Fruit fly (Drosophila melanogaster): ENCODE measurements around the gene CG31697.

The CG31697 gene

DNA sequence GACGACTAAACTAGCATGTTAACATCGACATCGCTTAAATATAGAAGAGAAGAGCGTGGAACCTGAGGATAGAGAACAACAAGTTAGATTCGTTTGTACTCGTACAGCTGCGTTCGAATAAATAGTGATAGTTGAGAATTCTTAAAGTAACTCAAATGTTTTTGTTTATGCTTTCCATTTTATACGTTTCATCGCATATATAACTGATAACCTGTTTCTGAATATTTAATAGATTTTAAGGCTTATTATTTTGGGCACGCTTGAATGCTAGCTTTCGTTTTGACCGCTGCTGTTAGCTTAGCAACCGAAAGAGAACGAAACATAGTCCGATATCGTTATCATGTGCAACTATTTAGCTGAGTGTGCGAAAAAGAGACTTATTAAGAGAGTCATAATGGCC is 6.9 kb upstream of the CG31697 start (continued):
- peak; percentile 98 for TF ChIP-seq gro (GFP tag; optimal IDR thresholded peaks at IDR 0.05)
- TF ChIP-seq CG7372 (GFP tag; IDR thresholded peaks at IDR 0.05), result peak; percentile 96
- TF ChIP-seq bbx (GFP tag; IDR thresholded peaks at IDR 0.05; ENCODE audit: partially characterized antibody), result no peak
- peak; percentile 97 for TF ChIP-seq cas (GFP tag; IDR thresholded peaks at IDR 0.05)
- TF ChIP-seq az2 (GFP tag; optimal IDR thresholded peaks at IDR 0.05), result peak; percentile 88
- TF ChIP-seq Trl (optimal IDR thresholded peaks at IDR 0.05), result peak in 1 of 2 experiments; percentile 82
- TF ChIP-seq Trl (GFP tag; optimal IDR thresholded peaks at IDR 0.05), result peak; percentile 90
- peak; percentile 79 for TF ChIP-seq CG10462 (GFP tag; optimal IDR thresholded peaks at IDR 0.05)
- TF ChIP-seq Dfd (GFP tag; optimal IDR thresholded peaks at IDR 0.05), result peak in 1 of 2 experiments; percentile 29
- no peak for TF ChIP-seq HLHmδ (GFP tag; optimal IDR thresholded peaks at IDR 0.05)
- TF ChIP-seq Hey (tag; optimal IDR thresholded peaks at IDR 0.05), result peak; percentile 81
- TF ChIP-seq CoRest (tag; optimal IDR thresholded peaks at IDR 0.05), result peak; percentile 96
- peak; percentile 96 for TF ChIP-seq ci (GFP tag; IDR thresholded peaks at IDR 0.05)
- TF ChIP-seq zfh2 (GFP tag; optimal IDR thresholded peaks at IDR 0.05), result peak; percentile 97
- TF ChIP-seq CG1792 (GFP tag; optimal IDR thresholded peaks at IDR 0.05), result peak; percentile 93
- peak; percentile 92 for TF ChIP-seq otp (GFP tag; IDR thresholded peaks at IDR 0.05)
- TF ChIP-seq pzg (GFP tag; optimal IDR thresholded peaks at IDR 0.05), result peak; percentile 33
- peak; percentile 54 for TF ChIP-seq CG6254 (GFP tag; optimal IDR thresholded peaks at IDR 0.05)
- TF ChIP-seq CG8359 (GFP tag; optimal IDR thresholded peaks at IDR 0.05; ENCODE audit: borderline replicate concordance), result peak; percentile 62
- TF ChIP-seq lov (optimal IDR thresholded peaks at IDR 0.05), result no peak
- peak; percentile 80; the same call in 2 of the 3 replicates for TF ChIP-seq lov (GFP tag; IDR thresholded peaks at IDR 0.05)
- TF ChIP-seq eve (GFP tag; optimal IDR thresholded peaks at IDR 0.05), result no peak
- TF ChIP-seq sr (GFP tag; IDR thresholded peaks at IDR 0.05), result peak; percentile 65; the same call in 1 of the 3 replicates
- peak; percentile 81 for TF ChIP-seq Bdp1 (GFP tag; optimal IDR thresholded peaks at IDR 0.05)
- peak; percentile 87 for TF ChIP-seq CG17829 (tag; optimal IDR thresholded peaks at IDR 0.05)
- TF ChIP-seq CG3407 (GFP tag; optimal IDR thresholded peaks at IDR 0.05), result peak; percentile 69
- peak; percentile 97 for TF ChIP-seq gsb (GFP tag; IDR thresholded peaks at IDR 0.05)
- TF ChIP-seq CG12744 (GFP tag; optimal IDR thresholded peaks at IDR 0.05), result peak; percentile 96
- peak; percentile 91 for TF ChIP-seq CG17328 (GFP tag; IDR thresholded peaks at IDR 0.05)
- TF ChIP-seq Nf-YC (tag; optimal IDR thresholded peaks at IDR 0.05), result peak; percentile 80
- peak; percentile 98 for TF ChIP-seq CG13296 (GFP tag; optimal IDR thresholded peaks at IDR 0.05)
- peak; percentile 96 for TF ChIP-seq Taf1 (GFP tag; IDR thresholded peaks at IDR 0.05)
- peak; percentile 83 for TF ChIP-seq CG43689 (GFP tag; IDR thresholded peaks at IDR 0.05)
- peak; percentile 96 for TF ChIP-seq lmd (GFP tag; IDR thresholded peaks at IDR 0.05)
- TF ChIP-seq luna (GFP tag; optimal IDR thresholded peaks at IDR 0.05), result peak; percentile 94
- TF ChIP-seq Spps (tag; optimal IDR thresholded peaks at IDR 0.05), result peak; percentile 55
- TF ChIP-seq nom (GFP tag; optimal IDR thresholded peaks at IDR 0.05), result peak; percentile 86
- TF ChIP-seq H2.0 (GFP tag; IDR thresholded peaks at IDR 0.05), result peak; percentile 96
- TF ChIP-seq CG7271 (tag; optimal IDR thresholded peaks at IDR 0.05), result peak; percentile 49
- TF ChIP-seq NC2α (GFP tag; optimal IDR thresholded peaks at IDR 0.05), result peak; percentile 76
- peak; percentile 95 for TF ChIP-seq CG7556 (GFP tag; optimal IDR thresholded peaks at IDR 0.05)
- peak; percentile 67 for TF ChIP-seq CG4328 (GFP tag; optimal IDR thresholded peaks at IDR 0.05)
- peak; percentile 87 for TF ChIP-seq Antp (GFP tag; optimal IDR thresholded peaks at IDR 0.05)
- peak; percentile 23 for TF ChIP-seq ac (GFP tag; optimal IDR thresholded peaks at IDR 0.05)
- TF ChIP-seq Drgx (GFP tag; IDR thresholded peaks at IDR 0.05), result peak; percentile 99
- peak; percentile 84 for TF ChIP-seq dati (GFP tag; IDR thresholded peaks at IDR 0.05)
- peak; percentile 96 for TF ChIP-seq Aef1 (GFP tag; IDR thresholded peaks at IDR 0.05)
- TF ChIP-seq croc (GFP tag; conservative IDR thresholded peaks at IDR 0.05), result peak; percentile 63; the same call in 2 of the 3 replicates
- TF ChIP-seq CG1024 (GFP tag; IDR thresholded peaks at IDR 0.05), result peak; percentile 73
- peak; percentile 94 for TF ChIP-seq emc (GFP tag; optimal IDR thresholded peaks at IDR 0.05)
- TF ChIP-seq Myb (GFP tag; optimal IDR thresholded peaks at IDR 0.05), result peak; percentile 87
- TF ChIP-seq CG32767 (GFP tag; IDR thresholded peaks at IDR 0.05), result peak; percentile 93

All from whole organism, embryonic.